Worm (Caenorhabditis elegans): ENCODE measurements around the gene rpb-8.

ce11 chrIII:4883429-4883828 is 34.4 kb downstream of the rpb-8 start, which contains the start of gene clec-5:
- TF ChIP-seq ces-1 (GFP tag; optimal IDR thresholded peaks at IDR 0.05): no peak
- no peak for TF ChIP-seq ama-1 (optimal IDR thresholded peaks at IDR 0.05)
- peak; percentile 56 for TF ChIP-seq pqm-1 (tag; optimal IDR thresholded peaks at IDR 0.05)
- no peak for TF ChIP-seq aha-1 (tag)
- no peak for TF ChIP-seq jun-1 (tag; optimal IDR thresholded peaks at IDR 0.05)
- TF ChIP-seq dpl-1 (GFP tag; optimal IDR thresholded peaks at IDR 0.05): no peak
- TF ChIP-seq ztf-11 (tag; optimal IDR thresholded peaks at IDR 0.05): no peak
- TF ChIP-seq nhr-237 (tag; optimal IDR thresholded peaks at IDR 0.05): no peak
- no peak for TF ChIP-seq arid-1 (GFP tag; conservative IDR thresholded peaks at IDR 0.05)
- TF ChIP-seq ceh-82 (tag; optimal IDR thresholded peaks at IDR 0.05): no peak
- no peak for TF ChIP-seq nhr-11 (tag; optimal IDR thresholded peaks at IDR 0.05)

Measured in whole organism, L4 larva.